Fruit fly (Drosophila melanogaster) whole organism, prepupa: Measurements from ENCODE around the gene CG11619.

Source experiments
- CG10631 ChIP-seq: fragments of 200-800 bp; sonication (Bioruptor generic); optimal IDR thresholded peaks from 2 replicates; lab custom pipeline; 2016; ENCODE audit warnings: missing biosample characterization, missing genetic modification characterization
- CG10669 ChIP-seq: fragments of 200-800 bp; sonication (Bioruptor generic); optimal IDR thresholded peaks from 3 replicates; lab custom pipeline; 2018; ENCODE audit warnings: missing biosample characterization, mild to moderate bottlenecking, missing genetic modification characterization, moderate library complexity
- CG11762 ChIP-seq: fragments of 200-800 bp; sonication (Bioruptor generic); optimal IDR thresholded peaks from 3 replicates; lab custom pipeline; 2016; ENCODE audit warnings: missing biosample characterization, missing genetic modification characterization; ENCODE audit not compliant: insufficient read depth
- CG11902 ChIP-seq: fragments of 200-800 bp; sonication (Bioruptor generic); optimal IDR thresholded peaks from 3 replicates; lab custom pipeline; 2016; ENCODE audit warnings: missing biosample characterization, missing genetic modification characterization
- CG15336 ChIP-seq: fragments of 200-800 bp; sonication (Bioruptor generic); IDR thresholded peaks from 2 replicates; pipeline ENCODE4 v1.3.6; 2022; ENCODE audit warnings: missing biosample characterization, missing genetic modification characterization
- CG1621 ChIP-seq: fragments of 200-800 bp; sonication (Bioruptor generic); optimal IDR thresholded peaks from 3 replicates; lab custom pipeline; 2018; ENCODE audit warnings: missing biosample characterization, mild to moderate bottlenecking, missing genetic modification characterization
- CG3032 ChIP-seq: fragments of 200-800 bp; optimal IDR thresholded peaks from 2 replicates; lab custom pipeline; 2019; ENCODE audit warnings: missing biosample characterization, mild to moderate bottlenecking, missing genetic modification characterization, moderate library complexity
- CG32006 ChIP-seq: fragments of 200-800 bp; sonication (Bioruptor generic); optimal IDR thresholded peaks from 3 replicates; lab custom pipeline; 2017; ENCODE audit warnings: missing biosample characterization, mild to moderate bottlenecking, missing genetic modification characterization
- CG34406 ChIP-seq: fragments of 200-800 bp; sonication (Bioruptor generic); optimal IDR thresholded peaks from 3 replicates; lab custom pipeline; 2016; ENCODE audit warnings: missing biosample characterization, missing genetic modification characterization
- CG3919 ChIP-seq: fragments of 200-800 bp; sonication (Bioruptor generic); optimal IDR thresholded peaks from 3 replicates; lab custom pipeline; 2016; ENCODE audit warnings: missing biosample characterization, missing genetic modification characterization
- CG4318 ChIP-seq: fragments of 200-800 bp; sonication (Bioruptor generic); optimal IDR thresholded peaks from 3 replicates; lab custom pipeline; 2017; ENCODE audit warnings: missing biosample characterization, mild to moderate bottlenecking, missing genetic modification characterization
- CG6163 ChIP-seq: fragments of 200-800 bp; sonication (Bioruptor generic); IDR thresholded peaks from 3 replicates; pipeline ENCODE4 v1.3.6; 2022; ENCODE audit warnings: missing biosample characterization, missing genetic modification characterization
- CG6276 ChIP-seq: fragments of 200-800 bp; sonication (Bioruptor generic); optimal IDR thresholded peaks from 2 replicates; lab custom pipeline; 2017; ENCODE audit warnings: missing biosample characterization, mild to moderate bottlenecking, missing genetic modification characterization
- CG6792 ChIP-seq: fragments of 200-800 bp; sonication (Bioruptor generic); optimal IDR thresholded peaks from 3 replicates; lab custom pipeline; 2016; ENCODE audit warnings: missing biosample characterization, missing genetic modification characterization
- CG6808 ChIP-seq: fragments of 200-800 bp; sonication (Bioruptor generic); optimal IDR thresholded peaks from 3 replicates; lab custom pipeline; 2017; ENCODE audit warnings: missing biosample characterization, missing genetic modification characterization, mild to moderate bottlenecking, moderate library complexity, missing genetic modification reagents
- CG6854 ChIP-seq: fragments of 200-800 bp; sonication (Bioruptor generic); optimal IDR thresholded peaks from 2 replicates; lab custom pipeline; 2017; ENCODE audit warnings: missing biosample characterization, mild to moderate bottlenecking, missing genetic modification characterization
- CG7368 ChIP-seq: fragments of 200-800 bp; sonication (Bioruptor generic); optimal IDR thresholded peaks from 3 replicates; lab custom pipeline; 2016; ENCODE audit warnings: missing biosample characterization, missing genetic modification characterization
- CG8119 ChIP-seq: fragments of 200-800 bp; sonication (Bioruptor generic); IDR thresholded peaks from 3 replicates; pipeline ENCODE4 v1.3.6; 2022; ENCODE audit warnings: missing biosample characterization, missing genetic modification characterization
- CG8319 ChIP-seq: fragments of 200-800 bp; sonication (Bioruptor generic); optimal IDR thresholded peaks from 3 replicates; lab custom pipeline; 2016; ENCODE audit warnings: missing biosample characterization, missing genetic modification characterization
- CG8632 ChIP-seq: fragments of 200-800 bp; sonication (Bioruptor generic); optimal IDR thresholded peaks from 3 replicates; lab custom pipeline; 2016; ENCODE audit warnings: missing biosample characterization, missing genetic modification characterization
- CG9139 ChIP-seq: fragments of 200-800 bp; sonication (Bioruptor generic); optimal IDR thresholded peaks from 3 replicates; lab custom pipeline; 2017; ENCODE audit warnings: missing biosample characterization, mild to moderate bottlenecking, missing genetic modification characterization
- Eip75B ChIP-seq: fragments of 200-800 bp; sonication (Bioruptor generic); optimal IDR thresholded peaks from 3 replicates; lab custom pipeline; 2016; ENCODE audit warnings: missing biosample characterization, missing genetic modification characterization
- Eip78C ChIP-seq: fragments of 200-800 bp; sonication (Bioruptor generic); peaks from one replicate; lab custom pipeline; 2016; ENCODE audit warnings: missing biosample characterization, missing genetic modification characterization
- Eip93F ChIP-seq: fragments of 200-800 bp; sonication (Bioruptor generic); optimal IDR thresholded peaks from 2 replicates; lab custom pipeline; 2016; ENCODE audit warnings: missing biosample characterization, mild to moderate bottlenecking, missing genetic modification characterization
- Ets21C ChIP-seq: fragments of 200-800 bp; sonication (Bioruptor generic); optimal IDR thresholded peaks from 3 replicates; lab custom pipeline; 2016; ENCODE audit warnings: missing biosample characterization, missing genetic modification characterization
- Ets96B ChIP-seq: fragments of 200-800 bp; optimal IDR thresholded peaks from 2 replicates; lab custom pipeline; 2019; ENCODE audit warnings: missing biosample characterization, mild to moderate bottlenecking, missing genetic modification characterization, moderate library complexity
- Gug ChIP-seq: fragments of 200-800 bp; sonication (Bioruptor generic); IDR thresholded peaks from 2 replicates; pipeline ENCODE4 v1.3.6; 2022; ENCODE audit warnings: missing biosample characterization, missing genetic modification characterization
- Hr39 ChIP-seq: fragments of 200-800 bp; sonication (Bioruptor generic); optimal IDR thresholded peaks from 2 replicates; lab custom pipeline; 2016; ENCODE audit warnings: missing biosample characterization, missing genetic modification characterization
- Hr4 ChIP-seq: fragments of 200-800 bp; sonication (Bioruptor generic); optimal IDR thresholded peaks from 3 replicates; lab custom pipeline; 2016; ENCODE audit warnings: missing biosample characterization, missing genetic modification characterization
- Lpt ChIP-seq: fragments of 200-800 bp; sonication (Bioruptor generic); optimal IDR thresholded peaks from 3 replicates; lab custom pipeline; 2016; ENCODE audit warnings: missing biosample characterization, missing genetic modification characterization
- OdsH ChIP-seq: fragments of 200-800 bp; sonication (Bioruptor generic); optimal IDR thresholded peaks from 3 replicates; lab custom pipeline; 2016; ENCODE audit warnings: missing biosample characterization, missing genetic modification characterization
- Sox102F ChIP-seq: fragments of 200-800 bp; sonication (Bioruptor generic); optimal IDR thresholded peaks from 2 replicates; lab custom pipeline; 2016; ENCODE audit warnings: missing biosample characterization, mild to moderate bottlenecking, missing genetic modification characterization
- Sox14 ChIP-seq: fragments of 200-800 bp; sonication (Bioruptor generic); optimal IDR thresholded peaks from 3 replicates; lab custom pipeline; 2016; ENCODE audit warnings: missing biosample characterization, missing genetic modification characterization
- acj6 ChIP-seq: fragments of 200-800 bp; sonication (Bioruptor generic); optimal IDR thresholded peaks from 3 replicates; lab custom pipeline; 2016; ENCODE audit warnings: missing biosample characterization, missing genetic modification characterization
- cyc ChIP-seq: fragments of 200-800 bp; sonication (Bioruptor generic); optimal IDR thresholded peaks from 3 replicates; lab custom pipeline; 2016; ENCODE audit warnings: missing biosample characterization, missing genetic modification characterization
- dac ChIP-seq: fragments of 200-800 bp; sonication (Bioruptor generic); optimal IDR thresholded peaks from 2 replicates; lab custom pipeline; 2017; ENCODE audit warnings: missing biosample characterization, mild to moderate bottlenecking, missing genetic modification characterization
- dsx ChIP-seq: fragments of 200-800 bp; optimal IDR thresholded peaks from 3 replicates; lab custom pipeline; 2019; ENCODE audit warnings: missing biosample characterization, mild to moderate bottlenecking, missing genetic modification characterization, moderate library complexity; ENCODE audit not compliant: poor library complexity, severe bottlenecking
- esn ChIP-seq: fragments of 200-800 bp; sonication (Bioruptor generic); optimal IDR thresholded peaks from 2 replicates; lab custom pipeline; 2016; ENCODE audit warnings: missing biosample characterization, mild to moderate bottlenecking, missing genetic modification characterization, moderate library complexity
- fd85E ChIP-seq: fragments of 200-800 bp; sonication (Bioruptor generic); optimal IDR thresholded peaks from 3 replicates; lab custom pipeline; 2016; ENCODE audit warnings: missing biosample characterization, missing genetic modification characterization
- lz ChIP-seq: fragments of 200-800 bp; sonication (Bioruptor generic); optimal IDR thresholded peaks from 3 replicates; lab custom pipeline; 2016; ENCODE audit warnings: missing biosample characterization, missing genetic modification characterization
- pdm3 ChIP-seq: fragments of 200-800 bp; sonication (Bioruptor generic); optimal IDR thresholded peaks from 3 replicates; lab custom pipeline; 2016; ENCODE audit warnings: missing biosample characterization, missing genetic modification characterization
- salr ChIP-seq, 2 experiments: fragments of 200-800 bp; sonication (Bioruptor generic); optimal IDR thresholded peaks; 3 replicates each; lab custom pipeline; 2016 to 2018; ENCODE audit warnings: missing biosample characterization in 2 of 2, missing genetic modification characterization in 2 of 2, mild to moderate bottlenecking in 1 of 2
- spab ChIP-seq: fragments of 200-800 bp; sonication (Bioruptor generic); optimal IDR thresholded peaks from 2 replicates; lab custom pipeline; 2017; ENCODE audit warnings: missing biosample characterization, mild to moderate bottlenecking, missing genetic modification characterization, missing genetic modification reagents
- ss ChIP-seq, 2 experiments: fragments of 200-800 bp; sonication (Bioruptor generic); optimal IDR thresholded peaks; 2 replicates in 1 of 2; 3 replicates in 1 of 2; lab custom pipeline; 2017 to 2018; ENCODE audit warnings: mild to moderate bottlenecking in 2 of 2, missing biosample characterization in 2 of 2, missing genetic modification characterization in 2 of 2, moderate library complexity in 1 of 2
- svp ChIP-seq: fragments of 200-800 bp; sonication (Bioruptor generic); peaks from one replicate; lab custom pipeline; 2016; ENCODE audit warnings: missing biosample characterization, missing genetic modification characterization
- topi ChIP-seq: fragments of 200-800 bp; sonication (Bioruptor generic); optimal IDR thresholded peaks from 3 replicates; lab custom pipeline; 2016; ENCODE audit warnings: missing biosample characterization, missing genetic modification characterization
- vri ChIP-seq: fragments of 200-800 bp; sonication (Bioruptor generic); optimal IDR thresholded peaks from 3 replicates; lab custom pipeline; 2016; ENCODE audit warnings: missing biosample characterization, mild to moderate bottlenecking, missing genetic modification characterization

CG11619 gene

dm6 chr3L:19031858-19032257 is 43.7 kb upstream of the CG11619 start:
- TF ChIP-seq CG9139 (GFP tag; lab: Kevin White, UChicago) (no peak), Sox14 (GFP tag; lab: Kevin White, UChicago) (peak; percentile 16), CG15336 (GFP tag; lab: Robert Waterston, UW) (no peak), salr (GFP tag; optimal IDR thresholded peaks at IDR 0.05; lab: Kevin White, UChicago) (no peak)

dm6 chr3L:19027172-19027571 is 39.0 kb upstream of the CG11619 start:
- TF ChIP-seq OdsH (GFP tag; lab: Kevin White, UChicago): peak; percentile 13
- TF ChIP-seq CG32006 (GFP tag; lab: Kevin White, UChicago): peak; percentile 12
- peak; percentile 71 for TF ChIP-seq Eip78C (GFP tag; lab: Kevin White, UChicago)
- peak; percentile 17 for TF ChIP-seq Hr4 (GFP tag; lab: Kevin White, UChicago)
- TF ChIP-seq CG8319 (GFP tag; lab: Kevin White, UChicago): no peak
- peak; percentile 54 for TF ChIP-seq svp (GFP tag; lab: Kevin White, UChicago)
- TF ChIP-seq, all 60 proteins: peak for 5

dm6 chr3L:19024800-19025199 is 36.7 kb upstream of the CG11619 start:
- peak; percentile 24 for TF ChIP-seq Ets96B
- TF ChIP-seq lz (GFP tag; lab: Kevin White, UChicago): peak; percentile 46
- TF ChIP-seq Eip93F: no peak
- TF ChIP-seq CG8119 (GFP tag; lab: Robert Waterston, UW): no peak
- TF ChIP-seq CG6854 (GFP tag; lab: Kevin White, UChicago): peak; percentile 38
- peak; percentile 8 for TF ChIP-seq pdm3 (GFP tag; lab: Kevin White, UChicago)
- TF ChIP-seq CG10669 (GFP tag; lab: Kevin White, UChicago): peak; percentile 44
- peak; percentile 7 for TF ChIP-seq CG1621
- TF ChIP-seq CG3919 (GFP tag; lab: Kevin White, UChicago): peak; percentile 72
- no peak for TF ChIP-seq dsx
- TF ChIP-seq Ets21C (GFP tag; lab: Kevin White, UChicago): no peak
- TF ChIP-seq CG6792 (GFP tag; lab: Kevin White, UChicago): peak; percentile 37
- no peak for TF ChIP-seq CG6276 (GFP tag; lab: Kevin White, UChicago)
- TF ChIP-seq CG6808 (GFP tag; lab: Kevin White, UChicago): peak; percentile 48
- TF ChIP-seq CG3032: peak; percentile 43
- TF ChIP-seq CG8319 (GFP tag; lab: Kevin White, UChicago): peak; percentile 39
- TF ChIP-seq CG34406 (GFP tag; lab: Kevin White, UChicago): peak; percentile 50
- no peak for TF ChIP-seq CG11902
- TF ChIP-seq dac (GFP tag; lab: Kevin White, UChicago): no peak
- TF ChIP-seq Eip75B: peak; percentile 19
- peak in 1 of 2 experiments; percentile 33 for TF ChIP-seq ss (GFP tag; optimal IDR thresholded peaks at IDR 0.05; lab: Kevin White, UChicago)
- peak; percentile 54 for TF ChIP-seq CG7368
- TF ChIP-seq Eip78C (GFP tag; lab: Kevin White, UChicago): peak; percentile 88
- peak; percentile 71 for TF ChIP-seq esn (GFP tag; lab: Kevin White, UChicago)
- TF ChIP-seq CG6163 (GFP tag; lab: Robert Waterston, UW): peak; percentile 79
- no peak for TF ChIP-seq Lpt (GFP tag; lab: Kevin White, UChicago)
- no peak for TF ChIP-seq fd85E (GFP tag; lab: Kevin White, UChicago)
- TF ChIP-seq cyc: peak; percentile 77
- TF ChIP-seq CG15336 (GFP tag; lab: Robert Waterston, UW): 0 out of 2 replicates have a peak, but pooled peaks have one; percentile 20
- peak; percentile 50 for TF ChIP-seq CG32006 (GFP tag; lab: Kevin White, UChicago)
- peak; percentile 76 for TF ChIP-seq Sox102F (GFP tag; lab: Kevin White, UChicago)
- TF ChIP-seq CG4318 (GFP tag; lab: Kevin White, UChicago): no peak
- TF ChIP-seq Hr39: peak; percentile 68
- TF ChIP-seq OdsH (GFP tag; lab: Kevin White, UChicago): peak; percentile 62
- peak; percentile 12 for TF ChIP-seq CG11762 (GFP tag; lab: Kevin White, UChicago)
- peak; percentile 49 for TF ChIP-seq CG8632 (GFP tag; lab: Kevin White, UChicago)
- TF ChIP-seq CG10631 (GFP tag; lab: Kevin White, UChicago): peak; percentile 5
- peak; percentile 53 for TF ChIP-seq spab (GFP tag; lab: Kevin White, UChicago)
- no peak for TF ChIP-seq Gug (GFP tag; lab: Robert Waterston, UW)
- TF ChIP-seq acj6: peak; percentile 55
- TF ChIP-seq topi (GFP tag; lab: Kevin White, UChicago): peak; percentile 72
- TF ChIP-seq vri (GFP tag; lab: Kevin White, UChicago): peak; percentile 53
